Worm (Caenorhabditis elegans): ENCODE results near the gene C05C8.5.

C05C8.5 gene

DNA sequence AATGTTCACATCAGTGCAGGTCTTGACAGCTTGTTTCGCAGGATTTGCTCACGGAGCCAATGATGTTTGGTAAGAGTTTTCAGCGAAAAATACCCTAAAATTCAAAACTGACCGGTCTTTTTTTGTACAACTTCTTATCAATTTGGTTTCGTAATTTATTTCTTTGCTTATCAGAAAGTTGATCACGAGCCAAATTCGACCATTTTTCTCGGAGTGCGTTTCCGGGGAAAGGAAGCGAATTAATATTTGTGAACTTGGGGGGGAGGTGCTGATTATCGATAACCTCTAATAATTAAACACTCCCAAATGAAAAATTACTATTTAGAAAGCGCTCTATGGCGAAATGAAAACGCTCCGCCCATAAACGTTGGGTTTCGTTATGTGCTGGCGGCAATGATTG is 48.0 kb downstream of the C05C8.5 start:
- TF ChIP-seq ceh-62 (tag; optimal IDR thresholded peaks at IDR 0.05) (no peak), fos-1 (tag; optimal IDR thresholded peaks at IDR 0.05) (no peak), lim-7 (GFP tag; IDR thresholded peaks at IDR 0.05) (no peak), mxl-3 (GFP tag; optimal IDR thresholded peaks at IDR 0.05) (no peak), F49E8.2 (tag; optimal IDR thresholded peaks at IDR 0.05; ENCODE audit: borderline replicate concordance) (no peak), aha-1 (tag) (no peak), skn-1 (tag; optimal IDR thresholded peaks at IDR 0.05) (no peak), nhr-111 (GFP tag; optimal IDR thresholded peaks at IDR 0.05) (no peak), nhr-28 (tag; optimal IDR thresholded peaks at IDR 0.05) (peak; percentile 75), hlh-30 (tag; optimal IDR thresholded peaks at IDR 0.05; ENCODE audit: insufficient read depth) (no peak), Y75B8A.6 (GFP tag; IDR thresholded peaks at IDR 0.05) (no peak), pqm-1 (tag; optimal IDR thresholded peaks at IDR 0.05) (peak; percentile 69), daf-8 (GFP tag; IDR thresholded peaks at IDR 0.05) (no peak), saeg-2 (GFP tag; IDR thresholded peaks at IDR 0.05) (no peak), ama-1 (optimal IDR thresholded peaks at IDR 0.05) (no peak), dmd-9 (GFP tag; IDR thresholded peaks at IDR 0.05) (no peak), T26A8.4 (GFP tag; IDR thresholded peaks at IDR 0.05) (no peak), lin-15B (tag; optimal IDR thresholded peaks at IDR 0.05) (no peak), dve-1 (tag; optimal IDR thresholded peaks at IDR 0.05; ENCODE audit: insufficient read depth) (peak; percentile 25), cey-2 (tag; optimal IDR thresholded peaks at IDR 0.05; ENCODE audit: borderline replicate concordance, insufficient read depth) (no peak), zfp-3 (GFP tag; conservative IDR thresholded peaks at IDR 0.05) (no peak), ceh-20 (GFP tag; IDR thresholded peaks at IDR 0.05) (no peak), rbr-2 (tag; optimal IDR thresholded peaks at IDR 0.05) (no peak), vab-7 (GFP tag; IDR thresholded peaks at IDR 0.05) (no peak), php-3 (GFP tag; IDR thresholded peaks at IDR 0.05) (no peak), nhr-237 (tag; optimal IDR thresholded peaks at IDR 0.05) (no peak), lin-38 (GFP tag; IDR thresholded peaks at IDR 0.05) (no peak), T20F7.1 (GFP tag; optimal IDR thresholded peaks at IDR 0.05) (no peak), Y48G9A.11 (GFP tag; IDR thresholded peaks at IDR 0.05) (no peak), set-16 (GFP tag; IDR thresholded peaks at IDR 0.05) (no peak), spr-3 (GFP tag; optimal IDR thresholded peaks at IDR 0.05) (no peak), unc-130 (GFP tag; optimal IDR thresholded peaks at IDR 0.05) (no peak), daf-16 (GFP tag; optimal IDR thresholded peaks at IDR 0.05) (no peak), daf-16 (tag; optimal IDR thresholded peaks at IDR 0.05) (peak; percentile 37), zip-2 (tag; optimal IDR thresholded peaks at IDR 0.05) (no peak), hlh-11 (tag; optimal IDR thresholded peaks at IDR 0.05) (peak; percentile 52), ceh-32 (tag; optimal IDR thresholded peaks at IDR 0.05; ENCODE audit: poor library complexity) (no peak), nhr-11 (tag; optimal IDR thresholded peaks at IDR 0.05) (no peak), tra-1 (GFP tag; IDR thresholded peaks at IDR 0.05) (no peak), nhr-41 (GFP tag; IDR thresholded peaks at IDR 0.05) (no peak), lin-39 (tag; optimal IDR thresholded peaks at IDR 0.05) (no peak), mes-2 (tag; optimal IDR thresholded peaks at IDR 0.05; ENCODE audit: poor library complexity, severe bottlenecking) (no peak), F10B5.3 (tag; optimal IDR thresholded peaks at IDR 0.05) (no peak), duxl-1 (tag; optimal IDR thresholded peaks at IDR 0.05; ENCODE audit: poor library complexity) (no peak), daf-12 (tag; optimal IDR thresholded peaks at IDR 0.05) (no peak), nhr-42 (GFP tag; IDR thresholded peaks at IDR 0.05) (no peak), ZK337.2 (GFP tag; IDR thresholded peaks at IDR 0.05) (no peak), daf-19 (GFP tag; conservative IDR thresholded peaks at IDR 0.05) (no peak), ceh-82 (tag; optimal IDR thresholded peaks at IDR 0.05) (no peak), dmd-6 (GFP tag; IDR thresholded peaks at IDR 0.05) (peak; percentile 69), lin-1 (GFP tag; IDR thresholded peaks at IDR 0.05) (peak; percentile 75; the same call in 1 of the 2 replicates), aly-2 (tag; optimal IDR thresholded peaks at IDR 0.05) (no peak), nhr-102 (tag; optimal IDR thresholded peaks at IDR 0.05) (no peak)
